Worm (Caenorhabditis elegans) whole organism, L4 larva: Measurements from ENCODE around the gene F18E3.13.

Source experiments
- D1046.2 ChIP-seq: fragments of 200-800 bp; sonication (Bioruptor generic); IDR thresholded peaks from 2 replicates; pipeline ENCODE4 v1.3.6; 2022; ENCODE audit warnings: missing genetic modification characterization, missing compliant biosample characterization
- F26F4.8 ChIP-seq: fragments of 200-800 bp; sonication (Bioruptor generic); conservative IDR thresholded peaks from 2 replicates; pipeline ENCODE4 v1.3.6; 2022; ENCODE audit warnings: missing genetic modification characterization, missing compliant biosample characterization
- F44E2.7 ChIP-seq: fragments of 200-800 bp; sonication (Bioruptor generic); IDR thresholded peaks from 2 replicates; pipeline ENCODE4 v2.1.2; 2022; ENCODE audit warnings: missing genetic modification characterization, missing compliant biosample characterization
- Y5F2A.4 ChIP-seq: fragments of 200-800 bp; sonication (Bioruptor generic); optimal IDR thresholded peaks from 2 replicates; lab custom pipeline; 2018; ENCODE audit warnings: mild to moderate bottlenecking, missing genetic modification characterization, missing compliant biosample characterization
- ZK337.2 ChIP-seq: fragments of 200-800 bp; sonication (Bioruptor generic); IDR thresholded peaks from 2 replicates; pipeline ENCODE4 v1.3.6; 2022; ENCODE audit warnings: missing genetic modification reagents, missing genetic modification characterization, missing compliant biosample characterization
- aha-1 ChIP-seq: fragments of 150-350 bp; peaks from one replicate; lab custom pipeline; 2014; ENCODE audit warnings: missing biosample characterization, missing genetic modification characterization
- ama-1 ChIP-seq: fragments of 150-350 bp; optimal IDR thresholded peaks from 2 replicates; lab custom pipeline; 2014; ENCODE audit warnings: inconsistent platforms, mixed read lengths
- ceh-28 ChIP-seq: fragments of 150-350 bp; optimal IDR thresholded peaks from 2 replicates; lab custom pipeline; 2014; ENCODE audit warnings: missing biosample characterization, missing genetic modification reagents, missing genetic modification characterization
- ceh-82 ChIP-seq: sonication (generic microtip); optimal IDR thresholded peaks from 2 replicates; lab custom pipeline; 2017; ENCODE audit warnings: missing biosample characterization, missing genetic modification characterization
- ces-1 ChIP-seq: fragments of 150-350 bp; sonication (generic microtip); optimal IDR thresholded peaks from 4 replicates; lab custom pipeline; 2014; ENCODE audit warnings: missing biosample characterization, missing genetic modification reagents, missing genetic modification characterization
- daf-12 ChIP-seq: fragments of 150-350 bp; optimal IDR thresholded peaks from 2 replicates; lab custom pipeline; 2014; ENCODE audit warnings: missing biosample characterization, missing genetic modification reagents, missing genetic modification characterization
- daf-8 ChIP-seq: fragments of 200-800 bp; sonication (Bioruptor generic); IDR thresholded peaks from 2 replicates; pipeline ENCODE4 v1.3.6; 2022; ENCODE audit warnings: missing genetic modification characterization, missing compliant biosample characterization
- dmd-6 ChIP-seq: fragments of 200-800 bp; sonication (Bioruptor generic); IDR thresholded peaks from 2 replicates; pipeline ENCODE4 v1.3.6; 2022; ENCODE audit warnings: missing genetic modification reagents, missing genetic modification characterization, missing compliant biosample characterization
- dmd-8 ChIP-seq: fragments of 200-800 bp; sonication (Bioruptor generic); IDR thresholded peaks from 2 replicates; pipeline ENCODE4 v1.3.6; 2022; ENCODE audit warnings: missing genetic modification characterization, missing compliant biosample characterization
- dmd-9 ChIP-seq: fragments of 200-800 bp; sonication (Bioruptor generic); IDR thresholded peaks from 2 replicates; pipeline ENCODE4 v1.3.6; 2022; ENCODE audit warnings: missing genetic modification reagents, missing genetic modification characterization, missing compliant biosample characterization
- dve-1 ChIP-seq: sonication (generic microtip); optimal IDR thresholded peaks from 2 replicates; lab custom pipeline; 2017; ENCODE audit warnings: antibody characterized with exemption, mild to moderate bottlenecking, missing genetic modification characterization, missing compliant biosample characterization; ENCODE audit not compliant: insufficient read depth
- egl-43 ChIP-seq: fragments of 200-800 bp; sonication (Bioruptor generic); IDR thresholded peaks from 2 replicates; pipeline ENCODE4 v1.3.6; 2022; ENCODE audit warnings: missing genetic modification reagents, missing genetic modification characterization, missing compliant biosample characterization
- fkh-10 ChIP-seq: fragments of 150-350 bp; optimal IDR thresholded peaks from 2 replicates; lab custom pipeline; 2014; ENCODE audit warnings: missing biosample characterization, missing genetic modification reagents, missing genetic modification characterization
- hif-1 ChIP-seq, 2 experiments: sonication (generic microtip); optimal IDR thresholded peaks; 2 replicates each; lab custom pipeline; 2016 to 2017; ENCODE audit warnings: missing compliant biosample characterization in 2 of 2, missing genetic modification characterization in 2 of 2, missing genetic modification reagents in 2 of 2, missing genotype in 2 of 2, mild to moderate bottlenecking in 1 of 2
- hlh-11 ChIP-seq: fragments of 200-800 bp; sonication (Bioruptor generic); optimal IDR thresholded peaks from 2 replicates; lab custom pipeline; 2018; ENCODE audit warnings: mild to moderate bottlenecking, missing genetic modification characterization, missing compliant biosample characterization
- hlh-30 ChIP-seq: sonication (generic microtip); optimal IDR thresholded peaks from 2 replicates; lab custom pipeline; 2017; ENCODE audit warnings: antibody characterized with exemption, mild to moderate bottlenecking, missing genetic modification characterization, missing compliant biosample characterization; ENCODE audit not compliant: insufficient read depth
- hmg-1.1 ChIP-seq: fragments of 200-800 bp; sonication (Bioruptor generic); IDR thresholded peaks from 2 replicates; pipeline ENCODE4 v1.3.6; 2022; ENCODE audit warnings: missing genetic modification reagents, missing genetic modification characterization, missing compliant biosample characterization
- jun-1 ChIP-seq: fragments of 150-350 bp; optimal IDR thresholded peaks from 2 replicates; lab custom pipeline; 2014; ENCODE audit warnings: missing biosample characterization, missing genetic modification reagents, missing genetic modification characterization
- lin-38 ChIP-seq: fragments of 200-800 bp; sonication (Bioruptor generic); IDR thresholded peaks from 2 replicates; pipeline ENCODE4 v1.3.6; 2022; ENCODE audit warnings: missing genetic modification reagents, missing genetic modification characterization, missing compliant biosample characterization
- lir-3 ChIP-seq: sonication (generic microtip); optimal IDR thresholded peaks from 2 replicates; lab custom pipeline; 2016; ENCODE audit warnings: mild to moderate bottlenecking, missing genetic modification characterization, missing compliant biosample characterization
- mdt-29 ChIP-seq: fragments of 200-800 bp; sonication (Bioruptor generic); IDR thresholded peaks from 2 replicates; pipeline ENCODE4 v1.3.6; 2022; ENCODE audit warnings: missing genetic modification reagents, missing genetic modification characterization, missing compliant biosample characterization
- mep-1 ChIP-seq: fragments of 150-350 bp; sonication (generic microtip); optimal IDR thresholded peaks from 3 replicates; lab custom pipeline; 2014; ENCODE audit warnings: missing biosample characterization, missing genetic modification characterization
- mes-2 ChIP-seq: sonication (generic microtip); optimal IDR thresholded peaks from 2 replicates; lab custom pipeline; 2016; ENCODE audit warnings: missing genotype, mild to moderate bottlenecking, missing genetic modification characterization, missing compliant biosample characterization; ENCODE audit not compliant: poor library complexity, severe bottlenecking
- nhr-102 ChIP-seq: sonication (generic microtip); optimal IDR thresholded peaks from 2 replicates; lab custom pipeline; 2016; ENCODE audit warnings: mild to moderate bottlenecking, missing genetic modification characterization, moderate library complexity, missing compliant biosample characterization
- nhr-25 ChIP-seq: sonication (generic microtip); optimal IDR thresholded peaks from 2 replicates; lab custom pipeline; 2017; ENCODE audit warnings: missing genetic modification characterization, mild to moderate bottlenecking, missing compliant biosample characterization, antibody characterized with exemption, moderate library complexity, borderline replicate concordance; ENCODE audit not compliant: insufficient read depth
- nhr-77 ChIP-seq: fragments of 150-350 bp; optimal IDR thresholded peaks from 2 replicates; lab custom pipeline; 2014; ENCODE audit warnings: missing biosample characterization, missing genetic modification characterization
- pha-4 ChIP-seq, 2 experiments: fragments of 150-350 bp in 1 of 2; fragments of 200-800 bp in 1 of 2; sonication (Bioruptor generic) in 1 of 2; IDR thresholded peaks in 1 of 2; optimal IDR thresholded peaks in 1 of 2; 2 replicates each; pipeline versions ENCODE4 v1.3.6 to Lab custom; 2014 to 2022; ENCODE audit warnings: missing genetic modification characterization in 2 of 2, missing genetic modification reagents in 2 of 2, missing biosample characterization in 1 of 2, missing compliant biosample characterization in 1 of 2
- php-3 ChIP-seq: fragments of 200-800 bp; sonication (Bioruptor generic); IDR thresholded peaks from 2 replicates; pipeline ENCODE4 v1.3.6; 2022; ENCODE audit warnings: missing genetic modification reagents, missing genetic modification characterization, missing compliant biosample characterization
- rbr-2 ChIP-seq: sonication (generic microtip); optimal IDR thresholded peaks from 2 replicates; lab custom pipeline; 2016; ENCODE audit warnings: missing genotype, missing genetic modification characterization, missing compliant biosample characterization
- sdz-12 ChIP-seq: fragments of 200-800 bp; sonication (Bioruptor generic); optimal IDR thresholded peaks from 2 replicates; lab custom pipeline; 2018; ENCODE audit warnings: mild to moderate bottlenecking, missing genetic modification characterization, missing compliant biosample characterization
- set-16 ChIP-seq: fragments of 200-800 bp; sonication (Bioruptor generic); IDR thresholded peaks from 2 replicates; pipeline ENCODE4 v1.3.6; 2022; ENCODE audit warnings: missing genetic modification reagents, missing genetic modification characterization, missing compliant biosample characterization
- spr-1 ChIP-seq: sonication (generic microtip); optimal IDR thresholded peaks from 2 replicates; lab custom pipeline; 2016; ENCODE audit warnings: mild to moderate bottlenecking, missing genetic modification characterization, missing compliant biosample characterization
- vab-7 ChIP-seq: fragments of 200-800 bp; sonication (Bioruptor generic); IDR thresholded peaks from 2 replicates; pipeline ENCODE4 v1.3.6; 2022; ENCODE audit warnings: missing genetic modification reagents, missing genetic modification characterization, missing compliant biosample characterization
- zag-1 ChIP-seq: fragments of 150-350 bp; optimal IDR thresholded peaks from 2 replicates; lab custom pipeline; 2014; ENCODE audit warnings: missing biosample characterization, missing genetic modification characterization
- zfp-2 ChIP-seq: sonication (generic microtip); optimal IDR thresholded peaks from 2 replicates; lab custom pipeline; 2016; ENCODE audit warnings: mild to moderate bottlenecking, missing genetic modification characterization, missing compliant biosample characterization
- zip-2 ChIP-seq: fragments of 150-350 bp; optimal IDR thresholded peaks from 2 replicates; lab custom pipeline; 2014; ENCODE audit warnings: missing biosample characterization, missing genetic modification characterization
- ztf-7 ChIP-seq: fragments of 150-350 bp; optimal IDR thresholded peaks from 2 replicates; lab custom pipeline; 2014; ENCODE audit warnings: missing biosample characterization, missing genetic modification characterization

F18E3.13 gene

ce11 chrV:7455008-7455407 is 39.0 kb downstream of the F18E3.13 start, which contains the start of gene F25E5.2:
F25E5.2 (plus strand) TSS chrV:7455308.
- TF ChIP-seq php-3 (GFP tag; lab: Robert Waterston, UW) (no peak), nhr-25 (tag; lab: Kevin White, UChicago) (no peak), sdz-12 (GFP tag; lab: Kevin White, UChicago) (no peak), spr-1 (tag; lab: Kevin White, UChicago) (no peak), jun-1 (tag; lab: Kevin White, UChicago) (no peak), egl-43 (GFP tag; lab: Robert Waterston, UW) (no peak), zfp-2 (tag; lab: Kevin White, UChicago) (no peak), F44E2.7 (GFP tag; lab: Robert Waterston, UW) (no peak), daf-8 (GFP tag; lab: Robert Waterston, UW) (no peak), nhr-102 (tag; lab: Kevin White, UChicago) (no peak), ceh-28 (tag; lab: Kevin White, UChicago) (no peak), zip-2 (no peak), lir-3 (tag; lab: Kevin White, UChicago) (no peak), dmd-9 (GFP tag; lab: Robert Waterston, UW) (no peak), hmg-1.1 (GFP tag; lab: Robert Waterston, UW) (no peak), F26F4.8 (GFP tag; lab: Robert Waterston, UW) (no peak), dve-1 (tag; lab: Kevin White, UChicago) (no peak), pha-4 (GFP tag; IDR thresholded peaks at IDR 0.05; lab: Robert Waterston, UW) (no peak), pha-4 (tag; optimal IDR thresholded peaks at IDR 0.05; lab: Kevin White, UChicago) (no peak), dmd-6 (GFP tag; lab: Robert Waterston, UW) (no peak)

ce11 chrV:7460898-7461297 is 44.9 kb downstream of the F18E3.13 start, which contains the start of gene srh-92:
srh-92 (minus strand) TSS chrV:7460998.
- TF ChIP-seq zag-1 (tag; lab: Kevin White, UChicago) (no peak), ztf-7 (tag; lab: Kevin White, UChicago) (no peak), set-16 (GFP tag; lab: Robert Waterston, UW) (no peak), hlh-11 (tag; lab: Kevin White, UChicago) (no peak), ZK337.2 (GFP tag; lab: Robert Waterston, UW) (no peak), ceh-82 (no peak), F44E2.7 (GFP tag; lab: Robert Waterston, UW) (no peak), vab-7 (GFP tag; lab: Robert Waterston, UW) (no peak), rbr-2 (tag; lab: Kevin White, UChicago) (no peak), mdt-29 (no peak), fkh-10 (GFP tag; lab: Kevin White, UChicago) (no peak), Y5F2A.4 (GFP tag; lab: Kevin White, UChicago) (no peak), hmg-1.1 (GFP tag; lab: Robert Waterston, UW) (no peak), hlh-30 (tag; lab: Kevin White, UChicago) (no peak)

ce11 chrV:7464696-7465095 is 48.7 kb downstream of the F18E3.13 start, which contains the start of gene srh-89:
srh-89 (minus strand) TSS chrV:7464796.
- TF ChIP-seq set-16 (GFP tag; lab: Robert Waterston, UW) (no peak), vab-7 (GFP tag; lab: Robert Waterston, UW) (no peak), dve-1 (tag; lab: Kevin White, UChicago) (no peak), mdt-29 (no peak), ces-1 (GFP tag; lab: Kevin White, UChicago) (no peak), jun-1 (tag; lab: Kevin White, UChicago) (no peak), nhr-77 (tag; lab: Kevin White, UChicago) (no peak), ama-1 (no peak), lin-38 (no peak), D1046.2 (GFP tag; lab: Robert Waterston, UW) (no peak), mes-2 (tag; lab: Kevin White, UChicago) (no peak), hlh-11 (tag; lab: Kevin White, UChicago) (no peak), mep-1 (tag; lab: Kevin White, UChicago) (no peak), dmd-9 (GFP tag; lab: Robert Waterston, UW) (no peak), hif-1 (tag; optimal IDR thresholded peaks at IDR 0.05; lab: Kevin White, UChicago) (no peak), dmd-8 (GFP tag; lab: Robert Waterston, UW) (no peak), pha-4 (GFP tag; IDR thresholded peaks at IDR 0.05; lab: Robert Waterston, UW) (no peak), pha-4 (tag; optimal IDR thresholded peaks at IDR 0.05; lab: Kevin White, UChicago) (no peak), aha-1 (tag; lab: Kevin White, UChicago) (no peak), daf-12 (tag; lab: Kevin White, UChicago) (no peak)
- TF ChIP-seq, all 104 proteins: peak for 0
